Worm (Caenorhabditis elegans) whole organism, late embryonic: Measurements from ENCODE around the gene pals-28.

Experiments used
- nhr-11 ChIP-seq: fragments of 150-350 bp; optimal IDR thresholded peaks from 2 replicates; lab custom pipeline; 2014; ENCODE audit warnings: missing biosample characterization, missing genetic modification characterization
- unc-55 ChIP-seq: sonication (generic microtip); optimal IDR thresholded peaks from 2 replicates; lab custom pipeline; 2017; ENCODE audit warnings: missing biosample characterization, missing genetic modification reagents, missing genetic modification characterization

ce11 chrIII:4405986-4406385, 21.4 kb downstream of the pals-28 start, which contains the start of gene rnp-4:
- TF ChIP-seq nhr-11 (tag; lab: Kevin White, UChicago) (no peak), unc-55 (GFP tag; lab: Kevin White, UChicago) (no peak)
